Worm (Caenorhabditis elegans): Measurements from ENCODE around the gene srj-15.

The srj-15 gene

DNA sequence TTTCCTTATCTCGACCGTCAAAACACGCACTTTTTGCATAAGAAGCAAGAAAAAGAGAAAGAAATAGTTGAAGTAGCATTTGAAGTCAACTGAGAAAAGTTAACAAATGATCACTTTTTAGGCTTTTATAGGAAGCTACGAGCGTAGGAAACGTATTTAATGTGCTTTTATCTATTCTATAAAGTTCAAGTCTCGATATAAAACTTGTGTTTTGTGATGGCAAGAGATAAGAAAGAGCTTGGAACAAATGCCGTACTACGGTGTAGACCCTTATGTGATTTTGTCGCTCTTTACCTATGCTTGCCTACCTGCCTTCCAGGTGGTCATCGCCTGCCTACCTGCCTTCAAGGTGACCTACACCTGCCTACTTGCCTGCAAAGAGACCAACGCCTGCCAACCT is 39.5 kb upstream of the srj-15 start, which contains the start of gene clec-206:
clec-206 (minus strand) TSS at position 101 of the 400 bp plus-strand sequence.
- no peak for TF ChIP-seq nhr-19 (GFP tag; conservative IDR thresholded peaks at IDR 0.05)
- no peak for TF ChIP-seq mab-9 (GFP tag; IDR thresholded peaks at IDR 0.05)
- TF ChIP-seq ztf-4 (tag; optimal IDR thresholded peaks at IDR 0.05): no peak
- no peak for TF ChIP-seq xbp-1 (tag; optimal IDR thresholded peaks at IDR 0.05)
- TF ChIP-seq egl-27 (tag; optimal IDR thresholded peaks at IDR 0.05): no peak
- no peak for TF ChIP-seq pqm-1 (tag; optimal IDR thresholded peaks at IDR 0.05)
- no peak for TF ChIP-seq alr-1 (tag; optimal IDR thresholded peaks at IDR 0.05; ENCODE audit: borderline replicate concordance)
- TF ChIP-seq Y116A8C.19 (tag; optimal IDR thresholded peaks at IDR 0.05; ENCODE audit: borderline replicate concordance): no peak
- TF ChIP-seq unc-30 (tag; optimal IDR thresholded peaks at IDR 0.05): no peak
- no peak for TF ChIP-seq pag-3 (tag; optimal IDR thresholded peaks at IDR 0.05; ENCODE audit: borderline replicate concordance, insufficient read depth)
- no peak for TF ChIP-seq zip-4 (GFP tag; optimal IDR thresholded peaks at IDR 0.05)
- TF ChIP-seq ceh-82 (tag; optimal IDR thresholded peaks at IDR 0.05): no peak
- TF ChIP-seq jun-1 (tag; optimal IDR thresholded peaks at IDR 0.05): no peak
- TF ChIP-seq elt-3 (tag; optimal IDR thresholded peaks at IDR 0.05): no peak
- TF ChIP-seq rnt-1 (tag; optimal IDR thresholded peaks at IDR 0.05): no peak
- no peak for TF ChIP-seq mdl-1 (tag; optimal IDR thresholded peaks at IDR 0.05)
- TF ChIP-seq nhr-237 (tag; optimal IDR thresholded peaks at IDR 0.05): no peak
- TF ChIP-seq hlh-4 (tag; optimal IDR thresholded peaks at IDR 0.05): no peak

DNA sequence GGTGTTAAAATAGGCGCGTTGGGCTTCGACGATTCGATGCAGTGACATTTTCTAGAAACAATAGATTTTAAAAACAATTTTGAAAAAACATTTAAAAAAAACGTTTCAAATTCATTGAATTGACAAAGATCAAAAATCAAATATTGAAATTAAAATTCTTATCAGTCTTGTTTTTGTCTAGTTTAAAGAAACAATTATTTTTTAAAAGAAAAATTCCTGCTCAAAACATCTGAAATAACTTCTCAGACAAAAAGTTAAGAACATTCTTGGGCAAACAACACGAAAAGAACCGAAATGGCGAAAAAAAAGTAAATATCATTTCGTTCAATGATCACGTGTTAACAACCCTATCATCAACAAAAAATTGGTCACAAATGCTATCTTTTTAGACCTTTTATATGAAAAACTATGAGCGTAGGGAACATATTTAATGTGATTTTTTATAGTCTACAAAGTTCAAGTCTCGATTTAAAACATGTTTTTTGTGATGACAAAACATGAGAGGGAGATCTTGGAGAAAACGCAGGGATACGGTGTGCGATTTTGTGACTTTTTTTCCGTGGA is 34.9 kb upstream of the srj-15 start, which contains the start of gene alh-5:
alh-5 (minus strand) TSS at position 51 of the 564 bp plus-strand sequence.
- peak; percentile 58 for TF ChIP-seq elt-2 (tag; optimal IDR thresholded peaks at IDR 0.05)
- peak in 1 of 2 experiments; percentile 22 for TF ChIP-seq lin-35 (GFP tag; optimal IDR thresholded peaks at IDR 0.05)
- peak; percentile 3 for TF ChIP-seq jun-1 (tag; optimal IDR thresholded peaks at IDR 0.05)
- peak; percentile 71 for TF ChIP-seq lin-14 (GFP tag; optimal IDR thresholded peaks at IDR 0.05)
- no peak for TF ChIP-seq nhr-11 (tag; optimal IDR thresholded peaks at IDR 0.05)
- peak; percentile 40 for TF ChIP-seq nhr-90 (tag; optimal IDR thresholded peaks at IDR 0.05; ENCODE audit: poor library complexity)
- TF ChIP-seq elt-3 (tag; optimal IDR thresholded peaks at IDR 0.05): peak in 1 of 6 experiments; percentile 69
- no peak for TF ChIP-seq aha-1 (tag; optimal IDR thresholded peaks at IDR 0.05)
- peak; percentile 51 for TF ChIP-seq nhr-20 (tag; optimal IDR thresholded peaks at IDR 0.05)
- no peak for TF ChIP-seq ets-5 (GFP tag; IDR thresholded peaks at IDR 0.05)

DNA sequence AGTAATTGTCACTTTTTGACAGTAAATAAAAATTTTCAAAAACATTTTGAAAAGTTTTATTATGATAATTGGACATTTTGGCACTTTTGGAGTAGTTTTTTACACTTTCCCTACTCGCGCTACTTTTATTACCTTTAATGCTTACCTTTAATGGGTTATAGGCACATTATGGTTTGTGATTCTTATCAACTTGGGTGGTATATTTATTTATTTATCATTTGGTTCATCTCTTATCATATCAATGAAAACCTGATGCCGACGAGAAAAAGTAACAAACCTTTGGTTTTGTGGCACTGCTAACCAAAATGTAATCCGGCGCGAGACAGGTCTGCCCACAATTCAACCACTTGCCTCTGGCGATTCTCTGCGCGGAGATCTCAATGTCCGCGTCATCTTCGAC is 33.7 kb upstream of the srj-15 start:
- TF ChIP-seq lin-14 (GFP tag; optimal IDR thresholded peaks at IDR 0.05) (peak; percentile 49), nhr-71 (tag; optimal IDR thresholded peaks at IDR 0.05) (peak; percentile 2), elt-2 (tag; optimal IDR thresholded peaks at IDR 0.05) (peak; percentile 45), tlp-1 (tag; optimal IDR thresholded peaks at IDR 0.05) (no peak), sup-37 (GFP tag; optimal IDR thresholded peaks at IDR 0.05) (no peak), elt-3 (tag; optimal IDR thresholded peaks at IDR 0.05) (peak in 3 of 6 experiments; percentile 32 to 56 (median 37)), alr-1 (tag; optimal IDR thresholded peaks at IDR 0.05; ENCODE audit: borderline replicate concordance) (no peak), nhr-20 (tag; optimal IDR thresholded peaks at IDR 0.05) (peak; percentile 19)

DNA sequence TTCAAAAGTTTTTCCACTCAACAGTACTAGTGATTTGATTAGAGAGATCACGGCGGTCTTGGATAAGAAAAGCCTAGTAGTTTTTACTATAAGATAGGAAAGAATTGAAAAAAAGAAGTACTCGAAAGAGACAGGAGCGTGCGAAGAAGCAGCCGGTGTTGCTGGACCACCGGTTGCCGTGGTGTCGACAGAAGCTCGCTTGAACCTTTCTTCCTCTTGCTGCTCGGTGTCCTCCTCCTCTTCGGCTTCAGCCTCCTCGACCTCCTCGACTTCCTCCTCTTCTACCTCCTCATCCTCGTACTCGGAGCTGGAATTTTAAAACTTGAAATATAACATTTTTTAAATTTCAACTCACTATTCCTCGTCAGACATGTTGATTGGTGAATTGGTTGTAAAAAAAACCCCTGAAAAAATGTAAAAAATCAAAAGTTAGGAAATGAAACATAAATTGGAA is 27.8 kb upstream of the srj-15 start, which contains the start of gene tnt-4:
tnt-4 (minus strand) TSS at position 404 of the 454 bp plus-strand sequence.
- no peak for TF ChIP-seq C34B4.2 (tag; optimal IDR thresholded peaks at IDR 0.05)
- no peak for TF ChIP-seq lin-35 (GFP tag; optimal IDR thresholded peaks at IDR 0.05)
- no peak for TF ChIP-seq unc-86 (tag; optimal IDR thresholded peaks at IDR 0.05)

DNA sequence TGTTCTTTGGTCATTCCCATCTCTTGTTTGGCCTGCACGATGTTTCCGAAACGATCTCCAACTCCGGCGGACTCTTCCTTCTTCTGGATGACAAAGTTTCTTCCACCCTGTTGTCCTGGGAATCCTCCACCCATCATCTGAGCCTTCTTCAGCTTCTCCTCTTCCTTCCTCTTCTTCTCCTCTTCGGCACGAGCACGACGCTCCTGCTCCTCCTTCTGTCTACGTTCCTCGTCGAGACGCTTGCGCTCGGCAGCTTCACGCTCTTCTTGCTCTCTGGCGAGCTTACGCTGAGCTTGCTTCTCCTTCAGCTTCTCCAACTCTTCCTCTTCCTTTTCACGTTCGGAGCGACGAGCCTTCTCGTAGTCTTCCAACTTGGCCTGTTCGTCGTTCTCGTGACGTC is 26.7 kb upstream of the srj-15 start:
- TF ChIP-seq nhr-85 (tag) (no peak), efl-1 (optimal IDR thresholded peaks at IDR 0.05) (no peak), efl-1 (GFP tag; optimal IDR thresholded peaks at IDR 0.05 in 1 of 2) (peak in 1 of 2 experiments; percentile 64)

All from whole organism, L1 larva.